Worm (Caenorhabditis elegans): ENCODE measurements around the gene srw-66.

ce11 chrII:1232967-1233366 lies 38.7 kb downstream of the srw-66 start:
- TF ChIP-seq sox-4 (tag; optimal IDR thresholded peaks at IDR 0.05) = no peak
- TF ChIP-seq ceh-18 (tag; optimal IDR thresholded peaks at IDR 0.05) = no peak
